Worm (Caenorhabditis elegans) whole organism, L3 larva: Measurements from ENCODE around the gene C52B9.8.

Experiments
- aly-2 ChIP-seq: fragments of 150-350 bp; optimal IDR thresholded peaks from 2 replicates; lab custom pipeline; 2014; ENCODE audit warnings: missing biosample characterization, missing genetic modification characterization
- ceh-82 ChIP-seq: fragments of 150-350 bp; optimal IDR thresholded peaks from 2 replicates; lab custom pipeline; 2014; ENCODE audit warnings: missing biosample characterization, missing genetic modification characterization
- egl-27 ChIP-seq: sonication (generic microtip); optimal IDR thresholded peaks from 4 replicates; lab custom pipeline; 2017; ENCODE audit warnings: missing biosample characterization, missing genetic modification reagents, missing genetic modification characterization
- nhr-43 ChIP-seq: sonication (generic microtip); optimal IDR thresholded peaks from 2 replicates; lab custom pipeline; 2016; ENCODE audit warnings: mild to moderate bottlenecking, missing genetic modification characterization, missing compliant biosample characterization; ENCODE audit not compliant: poor library complexity, severe bottlenecking
- pqm-1 ChIP-seq: fragments of 150-350 bp; optimal IDR thresholded peaks from 2 replicates; lab custom pipeline; 2017; ENCODE audit warnings: missing biosample characterization, missing genetic modification characterization, inconsistent platforms
- tbx-2 ChIP-seq: sonication (generic microtip); optimal IDR thresholded peaks from 2 replicates; lab custom pipeline; 2016; ENCODE audit warnings: mild to moderate bottlenecking, missing genetic modification characterization, missing compliant biosample characterization
- unc-62 ChIP-seq: fragments of 150-350 bp; sonication (generic microtip); optimal IDR thresholded peaks from 4 replicates; lab custom pipeline; 2014; ENCODE audit warnings: missing biosample characterization, missing genetic modification reagents, missing genetic modification characterization

- TF ChIP-seq ceh-82 (tag; lab: Kevin White, UChicago) (no peak), pqm-1 (tag; lab: Kevin White, UChicago) (no peak), nhr-43 (tag; lab: Kevin White, UChicago) (no peak), tbx-2 (no peak), egl-27 (tag; lab: Kevin White, UChicago) (no peak), unc-62 (no peak), aly-2 (tag; lab: Kevin White, UChicago) (no peak)
Measured at ce11 chrX:4320563-4320962, 9.0 kb upstream of the C52B9.8 start, which contains the start of gene dop-6.
